Worm (Caenorhabditis elegans) whole organism, L4 larva: Measurements from ENCODE around the gene T01C8.2.

Experiments
- F44E2.7 ChIP-seq: fragments of 200-800 bp; sonication (Bioruptor generic); IDR thresholded peaks from 2 replicates; pipeline ENCODE4 v2.1.2; 2022; ENCODE audit warnings: missing genetic modification characterization, missing compliant biosample characterization
- R02D3.7 ChIP-seq: fragments of 150-350 bp; sonication (generic microtip); optimal IDR thresholded peaks from 3 replicates; lab custom pipeline; 2014; ENCODE audit warnings: missing biosample characterization, missing genetic modification characterization
- T26A8.4 ChIP-seq: fragments of 200-800 bp; sonication (Bioruptor generic); IDR thresholded peaks from 2 replicates; pipeline ENCODE4 v1.3.6; 2022; ENCODE audit warnings: missing genetic modification characterization, missing compliant biosample characterization
- Y105C5A.15 ChIP-seq: fragments of 200-800 bp; sonication (Bioruptor generic); IDR thresholded peaks from 2 replicates; pipeline ENCODE4 v1.3.6; 2022; ENCODE audit warnings: missing genetic modification characterization, missing compliant biosample characterization
- aly-2 ChIP-seq: sonication (generic microtip); optimal IDR thresholded peaks from 2 replicates; lab custom pipeline; 2018; ENCODE audit warnings: missing biosample characterization, missing genetic modification characterization
- attf-4 ChIP-seq: sonication (generic microtip); optimal IDR thresholded peaks from 3 replicates; lab custom pipeline; 2017; ENCODE audit warnings: missing biosample characterization, missing genetic modification characterization
- ceh-20 ChIP-seq: fragments of 200-800 bp; sonication (Bioruptor generic); IDR thresholded peaks from 2 replicates; pipeline ENCODE4 v1.3.6; 2022; ENCODE audit warnings: missing genetic modification reagents, missing genetic modification characterization, missing compliant biosample characterization
- ceh-28 ChIP-seq: fragments of 150-350 bp; optimal IDR thresholded peaks from 2 replicates; lab custom pipeline; 2014; ENCODE audit warnings: missing biosample characterization, missing genetic modification reagents, missing genetic modification characterization
- ceh-62 ChIP-seq: sonication (generic microtip); optimal IDR thresholded peaks from 2 replicates; lab custom pipeline; 2017; ENCODE audit warnings: missing biosample characterization, missing genetic modification characterization
- ceh-82 ChIP-seq: sonication (generic microtip); optimal IDR thresholded peaks from 2 replicates; lab custom pipeline; 2017; ENCODE audit warnings: missing biosample characterization, missing genetic modification characterization
- ces-1 ChIP-seq: fragments of 150-350 bp; sonication (generic microtip); optimal IDR thresholded peaks from 4 replicates; lab custom pipeline; 2014; ENCODE audit warnings: missing biosample characterization, missing genetic modification reagents, missing genetic modification characterization
- ctbp-1 ChIP-seq: fragments of 200-800 bp; sonication (Bioruptor generic); IDR thresholded peaks from 2 replicates; pipeline ENCODE4 v1.3.6; 2022; ENCODE audit warnings: missing genetic modification reagents, missing genetic modification characterization, missing compliant biosample characterization
- daf-12 ChIP-seq: fragments of 150-350 bp; optimal IDR thresholded peaks from 2 replicates; lab custom pipeline; 2014; ENCODE audit warnings: missing biosample characterization, missing genetic modification reagents, missing genetic modification characterization
- daf-16 ChIP-seq, 3 experiments: sonication (generic microtip); optimal IDR thresholded peaks; 2 replicates each; lab custom pipeline; 2016 to 2017; ENCODE audit warnings: missing genetic modification characterization in 3 of 3, missing genetic modification reagents in 3 of 3, mild to moderate bottlenecking in 2 of 3, missing compliant biosample characterization in 2 of 3, missing biosample characterization in 1 of 3, moderate library complexity in 1 of 3
- dmd-6 ChIP-seq: fragments of 200-800 bp; sonication (Bioruptor generic); IDR thresholded peaks from 2 replicates; pipeline ENCODE4 v1.3.6; 2022; ENCODE audit warnings: missing genetic modification reagents, missing genetic modification characterization, missing compliant biosample characterization
- dmd-8 ChIP-seq: fragments of 200-800 bp; sonication (Bioruptor generic); IDR thresholded peaks from 2 replicates; pipeline ENCODE4 v1.3.6; 2022; ENCODE audit warnings: missing genetic modification characterization, missing compliant biosample characterization
- dmd-9 ChIP-seq: fragments of 200-800 bp; sonication (Bioruptor generic); IDR thresholded peaks from 2 replicates; pipeline ENCODE4 v1.3.6; 2022; ENCODE audit warnings: missing genetic modification reagents, missing genetic modification characterization, missing compliant biosample characterization
- dve-1 ChIP-seq: sonication (generic microtip); optimal IDR thresholded peaks from 2 replicates; lab custom pipeline; 2017; ENCODE audit warnings: antibody characterized with exemption, mild to moderate bottlenecking, missing genetic modification characterization, missing compliant biosample characterization; ENCODE audit not compliant: insufficient read depth
- egl-43 ChIP-seq: fragments of 200-800 bp; sonication (Bioruptor generic); IDR thresholded peaks from 2 replicates; pipeline ENCODE4 v1.3.6; 2022; ENCODE audit warnings: missing genetic modification reagents, missing genetic modification characterization, missing compliant biosample characterization
- fos-1 ChIP-seq: fragments of 150-350 bp; optimal IDR thresholded peaks from 2 replicates; lab custom pipeline; 2014; ENCODE audit warnings: missing biosample characterization, missing genetic modification characterization
- gei-8 ChIP-seq: fragments of 200-800 bp; sonication (Bioruptor generic); optimal IDR thresholded peaks from 2 replicates; lab custom pipeline; 2018; ENCODE audit warnings: mild to moderate bottlenecking, missing genetic modification characterization, missing compliant biosample characterization
- hif-1 ChIP-seq, 2 experiments: sonication (generic microtip); optimal IDR thresholded peaks; 2 replicates each; lab custom pipeline; 2016 to 2017; ENCODE audit warnings: missing compliant biosample characterization in 2 of 2, missing genetic modification characterization in 2 of 2, missing genetic modification reagents in 2 of 2, missing genotype in 2 of 2, mild to moderate bottlenecking in 1 of 2
- hmg-1.1 ChIP-seq: fragments of 200-800 bp; sonication (Bioruptor generic); IDR thresholded peaks from 2 replicates; pipeline ENCODE4 v1.3.6; 2022; ENCODE audit warnings: missing genetic modification reagents, missing genetic modification characterization, missing compliant biosample characterization
- jun-1 ChIP-seq: fragments of 150-350 bp; optimal IDR thresholded peaks from 2 replicates; lab custom pipeline; 2014; ENCODE audit warnings: missing biosample characterization, missing genetic modification reagents, missing genetic modification characterization
- lim-7 ChIP-seq: fragments of 200-800 bp; sonication (Bioruptor generic); IDR thresholded peaks from 2 replicates; pipeline ENCODE4 v1.3.6; 2022; ENCODE audit warnings: missing genetic modification characterization, missing compliant biosample characterization
- lin-15B ChIP-seq: fragments of 150-350 bp; sonication (generic microtip); optimal IDR thresholded peaks from 3 replicates; lab custom pipeline; 2014; ENCODE audit warnings: missing biosample characterization, missing genetic modification characterization
- lin-29 ChIP-seq: fragments of 200-800 bp; sonication (Bioruptor generic); IDR thresholded peaks from 2 replicates; pipeline ENCODE4 v1.3.6; 2022; ENCODE audit warnings: missing genetic modification reagents, missing genetic modification characterization, missing compliant biosample characterization
- lin-38 ChIP-seq: fragments of 200-800 bp; sonication (Bioruptor generic); IDR thresholded peaks from 2 replicates; pipeline ENCODE4 v1.3.6; 2022; ENCODE audit warnings: missing genetic modification reagents, missing genetic modification characterization, missing compliant biosample characterization
- lsy-2 ChIP-seq, 2 experiments: fragments of 150-350 bp in 1 of 2; sonication (generic microtip) in 1 of 2; optimal IDR thresholded peaks; 2 replicates each; lab custom pipeline; 2014 to 2017; ENCODE audit warnings: missing biosample characterization in 2 of 2, missing genetic modification characterization in 2 of 2
- madf-9 ChIP-seq: fragments of 200-800 bp; sonication (Bioruptor generic); conservative IDR thresholded peaks from 2 replicates; pipeline ENCODE4 v1.3.6; 2022; ENCODE audit warnings: missing genetic modification reagents, missing genetic modification characterization, missing compliant biosample characterization
- mdl-1 ChIP-seq, 2 experiments: fragments of 150-350 bp in 1 of 2; sonication (generic microtip) in 1 of 2; optimal IDR thresholded peaks; 2 replicates each; lab custom pipeline; 2014 to 2017; ENCODE audit warnings: missing biosample characterization in 2 of 2, missing genetic modification characterization in 2 of 2
- mep-1 ChIP-seq: fragments of 150-350 bp; sonication (generic microtip); optimal IDR thresholded peaks from 3 replicates; lab custom pipeline; 2014; ENCODE audit warnings: missing biosample characterization, missing genetic modification characterization
- mes-2 ChIP-seq: sonication (generic microtip); optimal IDR thresholded peaks from 2 replicates; lab custom pipeline; 2016; ENCODE audit warnings: missing genotype, mild to moderate bottlenecking, missing genetic modification characterization, missing compliant biosample characterization; ENCODE audit not compliant: poor library complexity, severe bottlenecking
- mxl-2 ChIP-seq: fragments of 200-800 bp; sonication (Bioruptor generic); conservative IDR thresholded peaks from 2 replicates; pipeline ENCODE4 v1.3.6; 2022; ENCODE audit warnings: missing genetic modification reagents, missing genetic modification characterization, missing compliant biosample characterization
- mxl-3 ChIP-seq: fragments of 200-800 bp; sonication (Bioruptor generic); optimal IDR thresholded peaks from 2 replicates; lab custom pipeline; 2018; ENCODE audit warnings: mild to moderate bottlenecking, missing genetic modification characterization, missing compliant biosample characterization
- nhr-102 ChIP-seq: sonication (generic microtip); optimal IDR thresholded peaks from 2 replicates; lab custom pipeline; 2016; ENCODE audit warnings: mild to moderate bottlenecking, missing genetic modification characterization, moderate library complexity, missing compliant biosample characterization
- nhr-111 ChIP-seq: fragments of 200-800 bp; sonication (Bioruptor generic); optimal IDR thresholded peaks from 2 replicates; lab custom pipeline; 2018; ENCODE audit warnings: mild to moderate bottlenecking, missing genetic modification characterization, missing compliant biosample characterization
- nhr-237 ChIP-seq: sonication (generic microtip); optimal IDR thresholded peaks from 2 replicates; lab custom pipeline; 2017; ENCODE audit warnings: missing biosample characterization, missing genetic modification characterization
- nhr-28 ChIP-seq: fragments of 150-350 bp; optimal IDR thresholded peaks from 2 replicates; lab custom pipeline; 2014; ENCODE audit warnings: missing biosample characterization, missing genetic modification characterization
- nhr-41 ChIP-seq: fragments of 200-800 bp; sonication (Bioruptor generic); IDR thresholded peaks from 2 replicates; pipeline ENCODE4 v1.3.6; 2022; ENCODE audit warnings: missing genetic modification reagents, missing genetic modification characterization, missing compliant biosample characterization
- nhr-48 ChIP-seq: sonication (generic microtip); optimal IDR thresholded peaks from 2 replicates; lab custom pipeline; 2016; ENCODE audit warnings: mild to moderate bottlenecking, missing genetic modification characterization, missing compliant biosample characterization
- pqm-1 ChIP-seq: sonication (generic microtip); optimal IDR thresholded peaks from 2 replicates; lab custom pipeline; 2017; ENCODE audit warnings: missing biosample characterization, missing genetic modification characterization
- rbr-2 ChIP-seq: sonication (generic microtip); optimal IDR thresholded peaks from 2 replicates; lab custom pipeline; 2016; ENCODE audit warnings: missing genotype, missing genetic modification characterization, missing compliant biosample characterization
- saeg-2 ChIP-seq: fragments of 200-800 bp; sonication (Bioruptor generic); IDR thresholded peaks from 2 replicates; pipeline ENCODE4 v1.3.6; 2022; ENCODE audit warnings: missing genetic modification reagents, missing genetic modification characterization, missing compliant biosample characterization
- snpc-4 ChIP-seq: fragments of 150-350 bp; optimal IDR thresholded peaks from 2 replicates; lab custom pipeline; 2014; ENCODE audit warnings: missing biosample characterization, missing genetic modification characterization
- spr-1 ChIP-seq: sonication (generic microtip); optimal IDR thresholded peaks from 2 replicates; lab custom pipeline; 2016; ENCODE audit warnings: mild to moderate bottlenecking, missing genetic modification characterization, missing compliant biosample characterization
- spr-3 ChIP-seq: fragments of 200-800 bp; sonication (Bioruptor generic); optimal IDR thresholded peaks from 2 replicates; lab custom pipeline; 2018; ENCODE audit warnings: mild to moderate bottlenecking, missing genetic modification characterization, missing compliant biosample characterization
- unc-130 ChIP-seq: sonication (generic microtip); optimal IDR thresholded peaks from 2 replicates; lab custom pipeline; 2016; ENCODE audit warnings: missing genetic modification reagents, missing genetic modification characterization, missing compliant biosample characterization
- unc-39 ChIP-seq: sonication (generic microtip); optimal IDR thresholded peaks from 2 replicates; lab custom pipeline; 2017; ENCODE audit warnings: missing biosample characterization, missing genetic modification characterization
- zag-1 ChIP-seq: fragments of 150-350 bp; optimal IDR thresholded peaks from 2 replicates; lab custom pipeline; 2014; ENCODE audit warnings: missing biosample characterization, missing genetic modification characterization
- zfp-2 ChIP-seq: sonication (generic microtip); optimal IDR thresholded peaks from 2 replicates; lab custom pipeline; 2016; ENCODE audit warnings: mild to moderate bottlenecking, missing genetic modification characterization, missing compliant biosample characterization
- zip-2 ChIP-seq: fragments of 150-350 bp; optimal IDR thresholded peaks from 2 replicates; lab custom pipeline; 2014; ENCODE audit warnings: missing biosample characterization, missing genetic modification characterization

Gene T01C8.2

ce11 chrX:16775335-16775835, 10.9 kb upstream of the T01C8.2 start (continued):
- TF ChIP-seq snpc-4 (tag; lab: Kevin White, UChicago) (no peak), lsy-2 (tag; optimal IDR thresholded peaks at IDR 0.05; lab: Kevin White, UChicago) (no peak), lim-7 (GFP tag; lab: Robert Waterston, UW) (no peak), nhr-102 (tag; lab: Kevin White, UChicago) (no peak), mdl-1 (tag; optimal IDR thresholded peaks at IDR 0.05; lab: Kevin White, UChicago) (peak; percentile 21 to 78), zip-2 (tag; lab: Kevin White, UChicago) (no peak), ces-1 (GFP tag; lab: Kevin White, UChicago) (no peak), R02D3.7 (tag; lab: Kevin White, UChicago) (no peak), hmg-1.1 (GFP tag; lab: Robert Waterston, UW) (no peak), dmd-6 (GFP tag; lab: Robert Waterston, UW) (peak; percentile 92), ctbp-1 (GFP tag; lab: Robert Waterston, UW) (no peak), Y105C5A.15 (GFP tag; lab: Robert Waterston, UW) (no peak), hif-1 (tag; optimal IDR thresholded peaks at IDR 0.05; lab: Kevin White, UChicago) (no peak), mxl-2 (GFP tag; lab: Robert Waterston, UW) (no peak), aly-2 (tag; lab: Kevin White, UChicago) (no peak), zag-1 (tag; lab: Kevin White, UChicago) (no peak), madf-9 (no peak), zfp-2 (tag; lab: Kevin White, UChicago) (no peak), lin-15B (no peak), mes-2 (tag; lab: Kevin White, UChicago) (no peak), F44E2.7 (GFP tag; lab: Robert Waterston, UW) (no peak), ceh-20 (GFP tag; lab: Robert Waterston, UW) (peak; percentile 77; the same call in 1 of the 2 replicates), fos-1 (tag; lab: Kevin White, UChicago) (no peak), lin-38 (GFP tag; lab: Robert Waterston, UW) (no peak), mep-1 (tag; lab: Kevin White, UChicago) (peak; percentile 31), nhr-237 (tag; lab: Kevin White, UChicago) (no peak), lin-29 (GFP tag; lab: Robert Waterston, UW) (no peak), unc-130 (no peak), T26A8.4 (GFP tag; lab: Robert Waterston, UW) (no peak), nhr-41 (GFP tag; lab: Robert Waterston, UW) (no peak), ceh-82 (no peak), mxl-3 (GFP tag; lab: Kevin White, UChicago) (peak; percentile 88), ceh-62 (tag; lab: Kevin White, UChicago) (no peak), rbr-2 (tag; lab: Kevin White, UChicago) (no peak), jun-1 (tag; lab: Kevin White, UChicago) (no peak), pqm-1 (tag; lab: Kevin White, UChicago) (peak; percentile 90), nhr-48 (tag; lab: Kevin White, UChicago) (peak; percentile 42), ceh-28 (no peak), gei-8 (GFP tag; lab: Kevin White, UChicago) (no peak), saeg-2 (no peak), dmd-8 (no peak), dve-1 (tag; lab: Kevin White, UChicago) (peak; percentile 28), nhr-28 (tag; lab: Kevin White, UChicago) (peak; percentile 64), nhr-111 (no peak), daf-16 (GFP tag; optimal IDR thresholded peaks at IDR 0.05; lab: Kevin White, UChicago) (no peak), daf-16 (tag; optimal IDR thresholded peaks at IDR 0.05; lab: Kevin White, UChicago) (peak; percentile 20), attf-4 (tag; lab: Kevin White, UChicago) (no peak), dmd-9 (GFP tag; lab: Robert Waterston, UW) (no peak), spr-3 (GFP tag; lab: Kevin White, UChicago) (no peak), egl-43 (GFP tag; lab: Robert Waterston, UW) (no peak), spr-1 (tag; lab: Kevin White, UChicago) (no peak), unc-39 (tag; lab: Kevin White, UChicago) (no peak), daf-12 (tag; lab: Kevin White, UChicago) (no peak)
